Fruit fly (Drosophila melanogaster): ENCODE results near the gene nau.

DNA sequence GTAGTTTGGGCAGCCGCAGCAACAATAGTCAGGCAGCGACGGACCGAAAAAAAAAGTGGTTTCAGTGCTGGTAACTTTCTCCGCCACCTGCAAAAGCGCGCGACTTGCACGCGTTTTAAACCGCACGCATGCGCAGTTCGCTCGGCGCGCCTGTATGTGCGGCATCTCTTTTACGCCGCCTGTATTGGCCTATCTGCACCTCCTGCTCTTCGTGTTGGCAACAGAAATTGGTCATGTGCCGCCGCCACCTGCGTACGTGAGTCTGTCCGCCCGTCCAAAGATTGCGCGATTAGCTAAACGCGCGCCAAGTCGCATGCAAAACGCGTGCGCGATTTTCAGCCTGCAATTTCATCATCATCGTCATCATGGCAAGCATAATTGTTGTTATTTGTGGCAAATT is 17.5 kb upstream of the nau start:
- TF ChIP-seq CG32006 (GFP tag; optimal IDR thresholded peaks at IDR 0.05) (no peak), CG6808 (GFP tag; optimal IDR thresholded peaks at IDR 0.05) (no peak), Blimp-1 (GFP tag; optimal IDR thresholded peaks at IDR 0.05) (no peak), Hr39 (GFP tag; optimal IDR thresholded peaks at IDR 0.05) (no peak), CG16779 (tag; optimal IDR thresholded peaks at IDR 0.05) (no peak), CG11902 (GFP tag; optimal IDR thresholded peaks at IDR 0.05) (no peak), CG8119 (GFP tag; IDR thresholded peaks at IDR 0.05) (no peak), dac (GFP tag; optimal IDR thresholded peaks at IDR 0.05) (no peak)
